Fruit fly (Drosophila melanogaster): ENCODE measurements around the gene spel1.

DNA sequence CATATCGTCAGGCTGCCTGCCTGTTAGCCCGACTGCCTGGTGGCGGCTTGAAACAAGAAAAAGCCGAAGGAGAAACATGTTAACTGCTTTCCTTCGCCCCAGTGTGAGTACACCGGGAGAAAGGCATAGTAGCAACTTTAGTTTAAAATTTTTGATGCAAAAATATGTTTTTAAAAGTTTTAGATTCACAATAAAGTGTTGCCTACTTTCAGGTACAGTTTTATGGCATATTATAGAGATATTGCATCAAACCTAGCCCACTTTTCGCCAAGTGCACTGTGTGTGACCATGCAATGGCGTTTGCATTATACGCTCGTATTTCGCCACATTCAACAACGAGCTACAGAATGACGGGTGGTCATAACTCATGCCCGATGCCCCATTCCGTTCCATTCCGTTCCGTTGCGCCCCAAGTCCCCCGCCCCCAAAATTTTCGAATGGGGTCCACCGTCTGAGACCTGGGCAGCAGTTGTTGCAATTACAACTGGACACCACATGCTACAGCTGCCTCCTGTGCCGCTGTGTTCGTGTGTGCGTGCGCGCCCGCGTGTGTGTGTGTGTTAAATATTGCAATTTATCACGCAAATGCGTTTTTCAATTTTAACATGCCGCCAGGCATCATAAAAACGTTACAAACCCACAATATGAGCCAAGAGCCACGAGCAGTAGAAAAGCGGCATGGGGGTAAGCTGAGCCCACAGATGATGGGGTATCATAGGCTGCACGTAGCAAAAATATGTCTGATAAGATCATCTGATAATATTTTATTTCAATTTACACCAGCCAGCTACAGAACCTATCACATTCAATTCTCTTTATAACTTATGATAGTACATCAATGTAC, 8.3 kb downstream of the spel1 start:
- TF ChIP-seq CTCF (optimal IDR thresholded peaks at IDR 0.05) (no peak), CG8478 (optimal IDR thresholded peaks at IDR 0.05) (no peak)
